Worm (Caenorhabditis elegans) whole organism, L4/young adult: ENCODE data around the gene R160.2.

Experiments
- dao-5 ChIP-seq: sonication (generic microtip); optimal IDR thresholded peaks from 2 replicates; lab custom pipeline; 2016; ENCODE audit warnings: missing genotype, missing genetic modification characterization, moderate library complexity, missing compliant biosample characterization
- him-1 ChIP-seq: sonication (generic microtip); optimal IDR thresholded peaks from 2 replicates; lab custom pipeline; 2016; ENCODE audit warnings: missing genotype, missing genetic modification reagents, missing genetic modification characterization, missing compliant biosample characterization

DNA sequence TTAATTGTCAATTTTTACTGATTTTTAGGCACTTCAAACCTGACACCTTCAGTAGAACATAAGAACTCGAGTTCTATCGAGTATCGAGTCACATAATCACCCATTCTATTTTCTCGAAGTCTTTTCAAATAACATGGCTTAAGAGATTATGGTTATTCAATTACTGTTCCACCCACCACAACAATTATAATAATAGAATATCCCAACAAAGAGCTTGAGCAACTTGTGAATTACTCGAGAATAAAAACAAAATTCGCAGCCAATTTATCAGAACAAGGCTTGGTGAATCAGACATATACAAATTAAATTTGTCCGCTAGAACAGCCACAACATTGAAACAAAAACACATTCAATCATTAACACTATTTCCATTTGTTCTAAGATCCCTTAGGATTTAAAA is 47.6 kb upstream of the R160.2 start:
- TF ChIP-seq him-1 (tag; lab: Kevin White, UChicago), result no peak
- TF ChIP-seq dao-5, result no peak
